Worm (Caenorhabditis elegans) whole organism, L2 larva: ENCODE results near the gene srz-83.

Experiments used
- crh-2 ChIP-seq: sonication (generic microtip); optimal IDR thresholded peaks from 2 replicates; lab custom pipeline; 2017; ENCODE audit warnings: missing biosample characterization, missing genetic modification characterization
- mbf-1 ChIP-seq: sonication (generic microtip); optimal IDR thresholded peaks from 2 replicates; lab custom pipeline; 2017; ENCODE audit warnings: missing biosample characterization, missing genetic modification characterization
- mdl-1 ChIP-seq, 2 experiments: fragments of 150-350 bp in 1 of 2; sonication (generic microtip) in 1 of 2; optimal IDR thresholded peaks; 2 replicates each; lab custom pipeline; 2017; ENCODE audit warnings: missing biosample characterization in 2 of 2, missing genetic modification characterization in 2 of 2
- sma-3 ChIP-seq: sonication (generic microtip); optimal IDR thresholded peaks from 2 replicates; lab custom pipeline; 2016; ENCODE audit warnings: missing genetic modification reagents, missing genetic modification characterization, missing compliant biosample characterization

ce11 chrIV:3539872-3540271 lies 35.6 kb downstream of the srz-83 start, which contains the start of gene B0212.3:
- TF ChIP-seq mbf-1 (tag; lab: Kevin White, UChicago) (no peak), sma-3 (GFP tag; lab: Kevin White, UChicago) (no peak), crh-2 (no peak), mdl-1 (tag; optimal IDR thresholded peaks at IDR 0.05; lab: Kevin White, UChicago) (no peak)
